Fruit fly (Drosophila melanogaster): ENCODE results near the gene FoxK.

FoxK gene

dm6 chr3L:11120419-11120958 lies at the start of gene FoxK, which contains the start of gene mRpL2:
Gene FoxK, minus strand, starts transcription at chr3L:11120783.
Gene mRpL2, plus strand, starts transcription at chr3L:11120847.
- no peak for TF ChIP-seq Atf-2 (GFP tag; optimal IDR thresholded peaks at IDR 0.05)
- TF ChIP-seq Opbp (GFP tag; IDR thresholded peaks at IDR 0.05; ENCODE audit: partially characterized antibody), result peak; percentile 55; the same call in 2 of the 3 replicates
- TF ChIP-seq CG8089 (GFP tag; optimal IDR thresholded peaks at IDR 0.05), result no peak
- no peak for TF ChIP-seq otp (GFP tag; IDR thresholded peaks at IDR 0.05)
- TF ChIP-seq ttk (GFP tag; IDR thresholded peaks at IDR 0.05), result no peak
- no peak for TF ChIP-seq CG17328 (GFP tag; IDR thresholded peaks at IDR 0.05)
- TF ChIP-seq B-H2 (GFP tag; optimal IDR thresholded peaks at IDR 0.05), result no peak
- TF ChIP-seq Atf3 (GFP tag; optimal IDR thresholded peaks at IDR 0.05), result no peak
- TF ChIP-seq Ada2b (GFP tag; IDR thresholded peaks at IDR 0.05), result no peak
- TF ChIP-seq CG3995 (GFP tag; optimal IDR thresholded peaks at IDR 0.05), result no peak
- no peak for TF ChIP-seq pum (GFP tag; optimal IDR thresholded peaks at IDR 0.05)
- TF ChIP-seq cas (GFP tag; IDR thresholded peaks at IDR 0.05), result no peak
- no peak for TF ChIP-seq Gsc (GFP tag; IDR thresholded peaks at IDR 0.05)
- no peak for TF ChIP-seq gcm (GFP tag; optimal IDR thresholded peaks at IDR 0.05)
- TF ChIP-seq CG15696 (tag; optimal IDR thresholded peaks at IDR 0.05), result no peak
- TF ChIP-seq CG32767 (GFP tag; IDR thresholded peaks at IDR 0.05), result peak; percentile 82
- no peak for TF ChIP-seq ind (GFP tag; optimal IDR thresholded peaks at IDR 0.05)
- TF ChIP-seq Fer2 (tag; optimal IDR thresholded peaks at IDR 0.05), result no peak
- TF ChIP-seq Ets65A (GFP tag), result no peak
- no peak for TF ChIP-seq so (GFP tag; IDR thresholded peaks at IDR 0.05)
- TF ChIP-seq CG5180 (GFP tag; optimal IDR thresholded peaks at IDR 0.05), result no peak
- TF ChIP-seq CG12219 (GFP tag; optimal IDR thresholded peaks at IDR 0.05), result no peak
- no peak for TF ChIP-seq Doc3 (GFP tag; IDR thresholded peaks at IDR 0.05; ENCODE audit: partially characterized antibody)
- no peak for TF ChIP-seq CG12744 (GFP tag; optimal IDR thresholded peaks at IDR 0.05)
- TF ChIP-seq CG3281 (GFP tag; optimal IDR thresholded peaks at IDR 0.05), result peak; percentile 5
- no peak for TF ChIP-seq repo (GFP tag; optimal IDR thresholded peaks at IDR 0.05)
- no peak for TF ChIP-seq B-H1 (GFP tag; IDR thresholded peaks at IDR 0.05)
- no peak for TF ChIP-seq unpg (GFP tag; optimal IDR thresholded peaks at IDR 0.05)
- TF ChIP-seq grau (tag; optimal IDR thresholded peaks at IDR 0.05), result peak; percentile 2
- TF ChIP-seq CG15269 (tag; optimal IDR thresholded peaks at IDR 0.05), result no peak
- peak; percentile 89 for TF ChIP-seq ewg (GFP tag; optimal IDR thresholded peaks at IDR 0.05)
- TF ChIP-seq CHES-1-like (GFP tag; optimal IDR thresholded peaks at IDR 0.05), result peak; percentile 40
- peak; percentile 4 for TF ChIP-seq gem (tag; optimal IDR thresholded peaks at IDR 0.05)
- TF ChIP-seq aop (GFP tag; IDR thresholded peaks at IDR 0.05), result no peak
- TF ChIP-seq Fer1 (GFP tag; optimal IDR thresholded peaks at IDR 0.05), result no peak
- 0 out of 3 replicates have a peak, but pooled peaks have one; percentile 21 for TF ChIP-seq CG11695 (GFP tag; IDR thresholded peaks at IDR 0.05)
- TF ChIP-seq bowl (GFP tag; IDR thresholded peaks at IDR 0.05), result no peak
- TF ChIP-seq CG1603 (tag; optimal IDR thresholded peaks at IDR 0.05), result peak; percentile 71
- peak; percentile 58 for TF ChIP-seq E2f2 (GFP tag; IDR thresholded peaks at IDR 0.05)
- peak; percentile 19 for TF ChIP-seq nmo (GFP tag; optimal IDR thresholded peaks at IDR 0.05)
- TF ChIP-seq wdn (GFP tag; IDR thresholded peaks at IDR 0.05), result no peak
- TF ChIP-seq CG6254 (GFP tag; optimal IDR thresholded peaks at IDR 0.05), result no peak
- TF ChIP-seq maf-S (GFP tag; optimal IDR thresholded peaks at IDR 0.05), result no peak
- TF ChIP-seq CG17359 (tag; optimal IDR thresholded peaks at IDR 0.05), result no peak
- TF ChIP-seq CG4282 (GFP tag; optimal IDR thresholded peaks at IDR 0.05), result peak; percentile 39
- no peak for TF ChIP-seq CG16815 (GFP tag; optimal IDR thresholded peaks at IDR 0.05)
- TF ChIP-seq CG10543 (GFP tag; optimal IDR thresholded peaks at IDR 0.05), result no peak
- no peak for TF ChIP-seq eve (GFP tag; optimal IDR thresholded peaks at IDR 0.05)
- no peak for TF ChIP-seq Nf-YB (GFP tag; optimal IDR thresholded peaks at IDR 0.05)
- TF ChIP-seq Scr (GFP tag; IDR thresholded peaks at IDR 0.05; ENCODE audit: partially characterized antibody), result peak; percentile 35; the same call in 1 of the 2 replicates
- no peak for TF ChIP-seq CG31388 (GFP tag; optimal IDR thresholded peaks at IDR 0.05)
